Worm (Caenorhabditis elegans): Measurements from ENCODE around the gene skr-5.
A peak's percentile ranks its signal among the peaks of the same experiment; 100 is the strongest.

Gene skr-5

ce11 chrV:17331340-17331739 is 16.4 kb upstream of the skr-5 start, which contains the start of gene fbxa-185:
Gene fbxa-185 (plus strand): TSS chrV:17331640.
- TF ChIP-seq ceh-9 (tag; optimal IDR thresholded peaks at IDR 0.05): no peak
- TF ChIP-seq nhr-67 (tag; optimal IDR thresholded peaks at IDR 0.05): no peak
- TF ChIP-seq elt-1 (tag; optimal IDR thresholded peaks at IDR 0.05): no peak
- TF ChIP-seq nhr-43 (tag; optimal IDR thresholded peaks at IDR 0.05; ENCODE audit: poor library complexity, severe bottlenecking): no peak

ce11 chrV:17339349-17339748 is 8.4 kb upstream of the skr-5 start:
- TF ChIP-seq elt-2 (tag; optimal IDR thresholded peaks at IDR 0.05) (peak; percentile 60), egl-27 (tag; optimal IDR thresholded peaks at IDR 0.05) (no peak)

- TF ChIP-seq nhr-11 (tag; optimal IDR thresholded peaks at IDR 0.05) (no peak), pha-4 (tag; optimal IDR thresholded peaks at IDR 0.05) (peak; percentile 25), sea-2 (GFP tag; optimal IDR thresholded peaks at IDR 0.05) (no peak), elt-2 (tag; optimal IDR thresholded peaks at IDR 0.05) (peak; percentile 51), pqm-1 (tag; optimal IDR thresholded peaks at IDR 0.05) (peak; percentile 6), fkh-2 (tag; optimal IDR thresholded peaks at IDR 0.05) (no peak), aly-2 (tag; optimal IDR thresholded peaks at IDR 0.05) (no peak), nhr-28 (tag; optimal IDR thresholded peaks at IDR 0.05) (no peak)
Measured at ce11 chrV:17344876-17345275, 2.8 kb upstream of the skr-5 start, which contains the start of the genes fbxa-188 and fbxa-189. Gene fbxa-188 (minus strand): TSS chrV:17344926. Gene fbxa-189 (plus strand): TSS chrV:17345214.

ce11 chrV:17350093-17350492 is 2.4 kb downstream of the skr-5 start, which contains the start of gene lsy-27:
Gene lsy-27 (minus strand): TSS chrV:17350193.
- TF ChIP-seq snpc-4 (tag; optimal IDR thresholded peaks at IDR 0.05) (no peak), ztf-11 (tag; optimal IDR thresholded peaks at IDR 0.05) (no peak), egl-27 (tag; optimal IDR thresholded peaks at IDR 0.05) (no peak), nhr-11 (tag; optimal IDR thresholded peaks at IDR 0.05) (no peak)

ce11 chrV:17352827-17353373 is 5.2 kb downstream of the skr-5 start, which contains the start of the genes fbxa-134 and F47H4.2:
Gene fbxa-134 (minus strand): TSS chrV:17352870.
Gene F47H4.2 (plus strand): TSS chrV:17353323.
- TF ChIP-seq lsy-12 (tag; optimal IDR thresholded peaks at IDR 0.05) (no peak), ama-1 (optimal IDR thresholded peaks at IDR 0.05) (no peak), tbx-2 (tag; optimal IDR thresholded peaks at IDR 0.05) (no peak), pqm-1 (tag; optimal IDR thresholded peaks at IDR 0.05) (peak; percentile 80), jun-1 (tag; optimal IDR thresholded peaks at IDR 0.05) (peak; percentile 51), ztf-11 (tag; optimal IDR thresholded peaks at IDR 0.05) (no peak), fkh-10 (GFP tag; optimal IDR thresholded peaks at IDR 0.05) (no peak), nhr-77 (tag; optimal IDR thresholded peaks at IDR 0.05) (no peak), daf-12 (tag; optimal IDR thresholded peaks at IDR 0.05) (no peak), ceh-16 (tag; optimal IDR thresholded peaks at IDR 0.05) (no peak), elt-2 (tag; optimal IDR thresholded peaks at IDR 0.05) (peak; percentile 93), pha-4 (tag; optimal IDR thresholded peaks at IDR 0.05) (peak; percentile 80), egl-27 (tag; optimal IDR thresholded peaks at IDR 0.05) (no peak), nhr-67 (tag; optimal IDR thresholded peaks at IDR 0.05) (no peak), R02D3.7 (tag; optimal IDR thresholded peaks at IDR 0.05) (no peak), eor-1 (tag; optimal IDR thresholded peaks at IDR 0.05) (no peak), nhr-25 (tag; optimal IDR thresholded peaks at IDR 0.05) (no peak), fos-1 (tag; optimal IDR thresholded peaks at IDR 0.05) (no peak), zag-1 (tag; optimal IDR thresholded peaks at IDR 0.05) (no peak), ceh-28 (tag; optimal IDR thresholded peaks at IDR 0.05) (no peak), fkh-2 (tag; optimal IDR thresholded peaks at IDR 0.05) (no peak), nhr-23 (tag; optimal IDR thresholded peaks at IDR 0.05) (no peak), unc-62 (GFP tag; optimal IDR thresholded peaks at IDR 0.05) (no peak), nhr-43 (tag; optimal IDR thresholded peaks at IDR 0.05; ENCODE audit: poor library complexity, severe bottlenecking) (no peak), nhr-237 (tag; optimal IDR thresholded peaks at IDR 0.05) (no peak), lin-15B (tag; optimal IDR thresholded peaks at IDR 0.05) (no peak)

ce11 chrV:17376639-17377038 is 28.9 kb downstream of the skr-5 start, which contains the start of gene Y20C6A.1:
Gene Y20C6A.1 (minus strand): TSS chrV:17376745.
- peak; percentile 40 for TF ChIP-seq pqm-1 (tag; optimal IDR thresholded peaks at IDR 0.05)
- TF ChIP-seq pha-4 (tag; optimal IDR thresholded peaks at IDR 0.05): peak; percentile 42
- no peak for TF ChIP-seq zag-1 (tag; optimal IDR thresholded peaks at IDR 0.05)
- TF ChIP-seq fos-1 (tag; optimal IDR thresholded peaks at IDR 0.05): no peak
- no peak for TF ChIP-seq nhr-11 (tag; optimal IDR thresholded peaks at IDR 0.05)
- TF ChIP-seq ama-1 (optimal IDR thresholded peaks at IDR 0.05): no peak
- no peak for TF ChIP-seq ceh-16 (tag; optimal IDR thresholded peaks at IDR 0.05)
- no peak for TF ChIP-seq sea-2 (GFP tag; optimal IDR thresholded peaks at IDR 0.05)
- no peak for TF ChIP-seq fkh-10 (GFP tag; optimal IDR thresholded peaks at IDR 0.05)
- TF ChIP-seq ceh-82 (tag; optimal IDR thresholded peaks at IDR 0.05): no peak
- TF ChIP-seq ZK546.5 (tag; optimal IDR thresholded peaks at IDR 0.05): no peak
- TF ChIP-seq tbx-2 (tag; optimal IDR thresholded peaks at IDR 0.05): no peak
- peak; percentile 72 for TF ChIP-seq elt-2 (tag; optimal IDR thresholded peaks at IDR 0.05)
- no peak for TF ChIP-seq egl-5 (tag; optimal IDR thresholded peaks at IDR 0.05)
- no peak for TF ChIP-seq nhr-43 (tag; optimal IDR thresholded peaks at IDR 0.05; ENCODE audit: poor library complexity, severe bottlenecking)
